Fruit fly (Drosophila melanogaster) whole organism, embryonic: ENCODE results near the gene Hasp.
A peak's percentile ranks its signal among the peaks of the same experiment; 100 is the strongest.

Experiments used
- BEAF-32 ChIP-seq: fragments of 200-800 bp; sonication (Bioruptor generic); optimal IDR thresholded peaks from 3 replicates; lab custom pipeline; 2017; ENCODE audit warnings: missing biosample characterization, missing genetic modification characterization, mild to moderate bottlenecking, moderate library complexity, missing genetic modification reagents
- CG10654 ChIP-seq: fragments of 200-800 bp; sonication (Bioruptor generic); optimal IDR thresholded peaks from 2 replicates; lab custom pipeline; 2016; ENCODE audit warnings: missing biosample characterization, missing genetic modification characterization
- CG11398 ChIP-seq: fragments of 200-800 bp; sonication (Bioruptor generic); optimal IDR thresholded peaks from 2 replicates; lab custom pipeline; 2016; ENCODE audit warnings: missing biosample characterization, missing genetic modification characterization
- CG12219 ChIP-seq: fragments of 200-800 bp; sonication (Bioruptor generic); optimal IDR thresholded peaks from 3 replicates; lab custom pipeline; 2018; ENCODE audit warnings: missing biosample characterization, mild to moderate bottlenecking, missing genetic modification characterization
- CG12659 ChIP-seq: fragments of 200-800 bp; sonication (Bioruptor generic); optimal IDR thresholded peaks from 3 replicates; lab custom pipeline; 2017; ENCODE audit warnings: mild to moderate bottlenecking, missing biosample characterization, missing genetic modification reagents, missing genetic modification characterization
- CG15269 ChIP-seq: fragments of 200-800 bp; sonication (Bioruptor generic); optimal IDR thresholded peaks from 2 replicates; lab custom pipeline; 2018; ENCODE audit warnings: missing biosample characterization, mild to moderate bottlenecking, missing genetic modification characterization, moderate library complexity
- CG15696 ChIP-seq: fragments of 200-800 bp; sonication (Bioruptor generic); optimal IDR thresholded peaks from 2 replicates; lab custom pipeline; 2019; ENCODE audit warnings: missing biosample characterization, mild to moderate bottlenecking, missing genetic modification characterization, moderate library complexity
- CG16863 ChIP-seq: fragments of 200-800 bp; sonication (Bioruptor generic); optimal IDR thresholded peaks from 3 replicates; lab custom pipeline; 2016; ENCODE audit warnings: missing biosample characterization, missing genetic modification characterization
- CG17829 ChIP-seq: fragments of 200-800 bp; optimal IDR thresholded peaks from 2 replicates; lab custom pipeline; 2019; ENCODE audit warnings: missing biosample characterization, mild to moderate bottlenecking, missing genetic modification characterization, moderate library complexity
- CG18011 ChIP-seq: fragments of 200-800 bp; sonication (Bioruptor generic); optimal IDR thresholded peaks from 2 replicates; lab custom pipeline; 2017; ENCODE audit warnings: missing biosample characterization, missing genetic modification characterization, mild to moderate bottlenecking, moderate library complexity, missing genotype
- CG31224 ChIP-seq: fragments of 200-800 bp; sonication (Bioruptor generic); IDR thresholded peaks from 2 replicates; pipeline ENCODE4 v1.3.6; 2022; ENCODE audit warnings: missing biosample characterization, missing genetic modification characterization
- CG3163 ChIP-seq: fragments of 200-800 bp; sonication (Bioruptor generic); optimal IDR thresholded peaks from 3 replicates; lab custom pipeline; 2016; ENCODE audit warnings: missing biosample characterization, missing genetic modification characterization
- CG33557 ChIP-seq: fragments of 200-800 bp; sonication (Bioruptor generic); optimal IDR thresholded peaks from 2 replicates; lab custom pipeline; 2019; ENCODE audit warnings: missing biosample characterization, mild to moderate bottlenecking, missing genetic modification characterization, moderate library complexity
- CG4617 ChIP-seq: fragments of 200-800 bp; sonication (Bioruptor generic); optimal IDR thresholded peaks from 3 replicates; lab custom pipeline; 2016; ENCODE audit warnings: missing biosample characterization, missing genetic modification characterization, borderline replicate concordance
- CG6689 ChIP-seq: fragments of 200-800 bp; sonication (Bioruptor generic); IDR thresholded peaks from 2 replicates; pipeline ENCODE4 v1.3.6; 2022; ENCODE audit warnings: missing biosample characterization, missing genetic modification characterization
- CG6765 ChIP-seq: fragments of 200-800 bp; sonication (Bioruptor generic); optimal IDR thresholded peaks from 3 replicates; lab custom pipeline; 2017; ENCODE audit warnings: missing biosample characterization, mild to moderate bottlenecking, missing genetic modification characterization
- CG6813 ChIP-seq: fragments of 200-800 bp; sonication (Bioruptor generic); optimal IDR thresholded peaks from 2 replicates; lab custom pipeline; 2017; ENCODE audit warnings: missing biosample characterization, missing genetic modification characterization, mild to moderate bottlenecking, moderate library complexity, missing genetic modification reagents
- CG7556 ChIP-seq: fragments of 200-800 bp; sonication (Bioruptor generic); optimal IDR thresholded peaks from 2 replicates; lab custom pipeline; 2017; ENCODE audit warnings: missing biosample characterization, mild to moderate bottlenecking, missing genetic modification characterization
- CG8924 ChIP-seq: fragments of 200-800 bp; optimal IDR thresholded peaks from 3 replicates; lab custom pipeline; 2019; ENCODE audit warnings: missing biosample characterization, mild to moderate bottlenecking, missing genetic modification characterization, moderate library complexity
- CG9215 ChIP-seq: fragments of 200-800 bp; sonication (Bioruptor generic); IDR thresholded peaks from 2 replicates; pipeline ENCODE4 v1.3.6; 2022; ENCODE audit warnings: missing biosample characterization, missing genetic modification characterization
- Doc2 ChIP-seq: fragments of 200-800 bp; sonication (Bioruptor generic); IDR thresholded peaks from 2 replicates; pipeline ENCODE4 v1.3.6; 2022; ENCODE audit warnings: missing biosample characterization, missing genetic modification characterization
- Fer2 ChIP-seq: fragments of 200-800 bp; sonication (Bioruptor generic); optimal IDR thresholded peaks from 2 replicates; lab custom pipeline; 2018; ENCODE audit warnings: missing biosample characterization, mild to moderate bottlenecking, missing genetic modification characterization, moderate library complexity
- HLHmδ ChIP-seq: fragments of 200-800 bp; sonication (Bioruptor generic); optimal IDR thresholded peaks from 2 replicates; lab custom pipeline; 2018; ENCODE audit warnings: missing biosample characterization, mild to moderate bottlenecking, missing genetic modification characterization, moderate library complexity
- Hmr ChIP-seq: fragments of 200-800 bp; sonication (Bioruptor generic); optimal IDR thresholded peaks from 3 replicates; lab custom pipeline; 2017; ENCODE audit warnings: mild to moderate bottlenecking, missing biosample characterization, missing genetic modification reagents, missing genetic modification characterization
- Lhr ChIP-seq: fragments of 200-800 bp; sonication (Bioruptor generic); optimal IDR thresholded peaks from 3 replicates; lab custom pipeline; 2017; ENCODE audit warnings: mild to moderate bottlenecking, missing biosample characterization, missing genetic modification reagents, missing genetic modification characterization
- MTF-1 ChIP-seq: fragments of 200-800 bp; sonication (Bioruptor generic); optimal IDR thresholded peaks from 2 replicates; lab custom pipeline; 2018; ENCODE audit warnings: missing biosample characterization, mild to moderate bottlenecking, missing genetic modification characterization, borderline replicate concordance
- NFAT ChIP-seq: fragments of 200-800 bp; sonication (Bioruptor generic); IDR thresholded peaks from 2 replicates; pipeline ENCODE4 v1.3.6; 2022; ENCODE audit warnings: missing biosample characterization, missing genetic modification characterization
- Nf-YA ChIP-seq: fragments of 200-800 bp; sonication (Bioruptor generic); IDR thresholded peaks from 2 replicates; pipeline ENCODE4 v1.3.6; 2022; ENCODE audit warnings: missing biosample characterization, missing genetic modification characterization
- Sry-β ChIP-seq: fragments of 200-800 bp; sonication (Bioruptor generic); optimal IDR thresholded peaks from 2 replicates; lab custom pipeline; 2018; ENCODE audit warnings: missing biosample characterization, mild to moderate bottlenecking, missing genetic modification characterization, moderate library complexity
- Taf1 ChIP-seq: fragments of 200-800 bp; sonication (Bioruptor generic); IDR thresholded peaks from 2 replicates; pipeline ENCODE4 v1.3.6; 2022; ENCODE audit warnings: missing biosample characterization, missing genetic modification characterization
- bigmax ChIP-seq: fragments of 200-800 bp; sonication (Bioruptor generic); optimal IDR thresholded peaks from 2 replicates; lab custom pipeline; 2018; ENCODE audit warnings: missing biosample characterization, mild to moderate bottlenecking, missing genetic modification characterization
- corto ChIP-seq: fragments of 200-800 bp; sonication (Bioruptor generic); optimal IDR thresholded peaks from 2 replicates; lab custom pipeline; 2016; ENCODE audit warnings: missing biosample characterization, mild to moderate bottlenecking, missing genetic modification characterization, moderate library complexity
- fd3F ChIP-seq: fragments of 200-800 bp; sonication (Bioruptor generic); optimal IDR thresholded peaks from 2 replicates; lab custom pipeline; 2018; ENCODE audit warnings: missing biosample characterization, mild to moderate bottlenecking, missing genetic modification characterization, moderate library complexity
- gem ChIP-seq: fragments of 200-800 bp; sonication (Bioruptor generic); optimal IDR thresholded peaks from 2 replicates; lab custom pipeline; 2019; ENCODE audit warnings: missing biosample characterization, mild to moderate bottlenecking, missing genetic modification characterization, moderate library complexity
- hkb ChIP-seq, 2 experiments: fragments of 200-800 bp in 1 of 2; fragments of >200 bp in 1 of 2; sonication (Bioruptor generic) in 1 of 2; IDR thresholded peaks in 1 of 2; optimal IDR thresholded peaks in 1 of 2; 2 replicates each; pipeline versions ENCODE4 v1.3.6 to Lab custom; 2017 to 2022; ENCODE audit warnings: missing biosample characterization in 1 of 2, missing genetic modification characterization in 1 of 2
- insv ChIP-seq, 2 experiments: fragments of 200-800 bp; sonication (Bioruptor generic); optimal IDR thresholded peaks; 3 replicates each; lab custom pipeline; 2016 to 2018; ENCODE audit warnings: missing biosample characterization in 2 of 2, missing genetic modification characterization in 2 of 2
- mld ChIP-seq: fragments of 200-800 bp; sonication (Bioruptor generic); IDR thresholded peaks from 3 replicates; pipeline ENCODE4 v1.3.6; 2022; ENCODE audit warnings: missing biosample characterization, missing genetic modification characterization; ENCODE audit not compliant: partially characterized antibody
- pita ChIP-seq: fragments of 200-800 bp; sonication (Bioruptor generic); optimal IDR thresholded peaks from 2 replicates; lab custom pipeline; 2017; ENCODE audit warnings: missing biosample characterization, mild to moderate bottlenecking, missing genetic modification characterization
- pnt ChIP-seq: fragments of 200-800 bp; sonication (Bioruptor generic); optimal IDR thresholded peaks from 3 replicates; lab custom pipeline; 2016; ENCODE audit warnings: missing biosample characterization, missing genetic modification characterization
- psq ChIP-seq: fragments of 200-800 bp; sonication (Bioruptor generic); optimal IDR thresholded peaks from 2 replicates; lab custom pipeline; 2017; ENCODE audit warnings: missing biosample characterization, missing genetic modification characterization
- pum ChIP-seq: fragments of 200-800 bp; sonication (Bioruptor generic); optimal IDR thresholded peaks from 2 replicates; lab custom pipeline; 2016; ENCODE audit warnings: missing biosample characterization, missing genetic modification characterization
- schlank ChIP-seq: fragments of 200-800 bp; sonication (Bioruptor generic); optimal IDR thresholded peaks from 2 replicates; lab custom pipeline; 2018; ENCODE audit warnings: missing biosample characterization, mild to moderate bottlenecking, missing genetic modification characterization
- sens ChIP-seq: fragments of 200-800 bp; sonication (Bioruptor generic); peaks from one replicate; lab custom pipeline; 2016; ENCODE audit warnings: missing biosample characterization, missing genetic modification characterization
- slbo ChIP-seq: fragments of 200-800 bp; sonication (Bioruptor generic); IDR thresholded peaks from 2 replicates; pipeline ENCODE4 v1.3.6; 2022; ENCODE audit warnings: missing biosample characterization, missing genetic modification characterization
- sug ChIP-seq: fragments of 200-800 bp; optimal IDR thresholded peaks from 2 replicates; lab custom pipeline; 2019; ENCODE audit warnings: missing biosample characterization, mild to moderate bottlenecking, missing genetic modification characterization, moderate library complexity
- tio ChIP-seq: fragments of 200-800 bp; sonication (Bioruptor generic); optimal IDR thresholded peaks from 2 replicates; lab custom pipeline; 2017; ENCODE audit warnings: missing biosample characterization, missing genetic modification characterization, inconsistent platforms
- usp ChIP-seq: fragments of >200 bp; optimal IDR thresholded peaks from 2 replicates; lab custom pipeline; 2017; ENCODE audit warnings: missing biosample characterization, missing genetic modification characterization
- wdn ChIP-seq: fragments of 200-800 bp; sonication (Bioruptor generic); IDR thresholded peaks from 2 replicates; pipeline ENCODE4 v1.3.6; 2022; ENCODE audit warnings: missing biosample characterization, missing genetic modification characterization
- zf30C ChIP-seq: fragments of 200-800 bp; sonication (Bioruptor generic); optimal IDR thresholded peaks from 3 replicates; lab custom pipeline; 2018; ENCODE audit warnings: missing biosample characterization, mild to moderate bottlenecking, missing genetic modification characterization

Hasp gene

dm6 chr2L:19508361-19508918, 8.6 kb downstream of the Hasp start, which contains the start of gene cyst (continued):
- TF ChIP-seq CG18011 (GFP tag; lab: Kevin White, UChicago): no peak
- TF ChIP-seq mld (GFP tag; lab: Robert Waterston, UW): peak; percentile 92
- no peak for TF ChIP-seq CG12219 (GFP tag; lab: Kevin White, UChicago)
- peak; percentile 80 for TF ChIP-seq Lhr (GFP tag; lab: Kevin White, UChicago)
- no peak for TF ChIP-seq CG15269 (tag; lab: Kevin White, UChicago)
- TF ChIP-seq CG8924 (tag; lab: Kevin White, UChicago): no peak
- TF ChIP-seq slbo (GFP tag; lab: Robert Waterston, UW): peak; percentile 55; the same call in 1 of the 2 replicates
- no peak for TF ChIP-seq pnt (GFP tag; lab: Kevin White, UChicago)
- no peak for TF ChIP-seq HLHmδ (GFP tag; lab: Kevin White, UChicago)
- TF ChIP-seq hkb (optimal IDR thresholded peaks at IDR 0.05; lab: Kevin White, UChicago): no peak
- no peak for TF ChIP-seq hkb (GFP tag; IDR thresholded peaks at IDR 0.05; lab: Robert Waterston, UW)
- peak; percentile 61 for TF ChIP-seq CG16863 (GFP tag; lab: Kevin White, UChicago)
- no peak for TF ChIP-seq CG6765 (GFP tag; lab: Kevin White, UChicago)
- peak; percentile 81 for TF ChIP-seq CG12659 (GFP tag; lab: Kevin White, UChicago)
- no peak for TF ChIP-seq MTF-1 (GFP tag; lab: Kevin White, UChicago)
- peak; percentile 20 for TF ChIP-seq CG3163 (GFP tag; lab: Kevin White, UChicago)
- TF ChIP-seq BEAF-32: peak; percentile 98
- no peak for TF ChIP-seq CG6689
- peak; percentile 71 for TF ChIP-seq Hmr (GFP tag; lab: Kevin White, UChicago)
- TF ChIP-seq zf30C (GFP tag; lab: Kevin White, UChicago): no peak
- TF ChIP-seq schlank: no peak
- TF ChIP-seq CG33557 (GFP tag; lab: Kevin White, UChicago): no peak
- peak; percentile 2 for TF ChIP-seq Sry-β (GFP tag; lab: Kevin White, UChicago)
- peak; percentile 83 for TF ChIP-seq sens (GFP tag; lab: Kevin White, UChicago)
- TF ChIP-seq Doc2: no peak
- no peak for TF ChIP-seq Taf1 (GFP tag; lab: Robert Waterston, UW)
- no peak for TF ChIP-seq Fer2
- TF ChIP-seq CG6813 (GFP tag; lab: Kevin White, UChicago): no peak
- peak; percentile 91 for TF ChIP-seq CG4617 (GFP tag; lab: Kevin White, UChicago)
- peak; percentile 21 for TF ChIP-seq sug (tag; lab: Kevin White, UChicago)
- no peak for TF ChIP-seq pum (GFP tag; lab: Kevin White, UChicago)
- no peak for TF ChIP-seq CG11398
- peak; percentile 9 for TF ChIP-seq CG10654 (GFP tag; lab: Kevin White, UChicago)
- no peak for TF ChIP-seq wdn (GFP tag; lab: Robert Waterston, UW)
- TF ChIP-seq insv (GFP tag; optimal IDR thresholded peaks at IDR 0.05; lab: Kevin White, UChicago): peak in 1 of 2 experiments; percentile 39
- TF ChIP-seq Nf-YA: no peak
- no peak for TF ChIP-seq fd3F
- no peak for TF ChIP-seq CG15696 (tag; lab: Kevin White, UChicago)
- no peak for TF ChIP-seq corto (GFP tag; lab: Kevin White, UChicago)
- TF ChIP-seq pita: no peak
- TF ChIP-seq NFAT (GFP tag; lab: Robert Waterston, UW): 0 out of 2 replicates have a peak, but pooled peaks have one; percentile 48
- TF ChIP-seq usp (GFP tag; lab: Kevin White, UChicago): no peak
- TF ChIP-seq gem (tag; lab: Kevin White, UChicago): no peak
- TF ChIP-seq CG31224: no peak
- peak; percentile 57 for TF ChIP-seq CG17829 (tag; lab: Kevin White, UChicago)
- no peak for TF ChIP-seq bigmax (GFP tag; lab: Kevin White, UChicago)
- no peak for TF ChIP-seq CG9215
- TF ChIP-seq psq: no peak
- TF ChIP-seq tio (GFP tag; lab: Kevin White, UChicago): no peak
- no peak for TF ChIP-seq CG7556 (GFP tag; lab: Kevin White, UChicago)
